Worm (Caenorhabditis elegans) whole organism, midembryonic: ENCODE results near the gene glb-21.

Experiments
- T22C8.4 ChIP-seq: fragments of 200-800 bp; sonication (Bioruptor generic); IDR thresholded peaks from 2 replicates; pipeline ENCODE4 v1.3.6; 2022; ENCODE audit warnings: missing genetic modification characterization, missing compliant biosample characterization
- cog-1 ChIP-seq: sonication (generic microtip); optimal IDR thresholded peaks from 2 replicates; lab custom pipeline; 2016; ENCODE audit warnings: missing genetic modification characterization, missing compliant biosample characterization
- flt-1 ChIP-seq: fragments of 200-800 bp; sonication (Bioruptor generic); IDR thresholded peaks from 2 replicates; pipeline ENCODE4 v1.3.6; 2022; ENCODE audit warnings: missing genetic modification characterization, missing compliant biosample characterization
- klf-2 ChIP-seq: fragments of 200-800 bp; sonication (Bioruptor generic); conservative IDR thresholded peaks from 2 replicates; pipeline ENCODE4 v1.3.6; 2022; ENCODE audit warnings: missing genetic modification reagents, missing genetic modification characterization, missing compliant biosample characterization
- med-1 ChIP-seq: sonication (generic microtip); optimal IDR thresholded peaks from 2 replicates; lab custom pipeline; 2017; ENCODE audit warnings: missing genetic modification characterization, mild to moderate bottlenecking, missing compliant biosample characterization, antibody characterized with exemption, missing genetic modification reagents; ENCODE audit not compliant: insufficient read depth
- ref-1 ChIP-seq: fragments of 200-800 bp; sonication (Bioruptor generic); conservative IDR thresholded peaks from 2 replicates; pipeline ENCODE4 v1.3.6; 2022; ENCODE audit warnings: missing genetic modification reagents, missing genetic modification characterization, missing compliant biosample characterization
- tab-1 ChIP-seq: fragments of 200-800 bp; sonication (Bioruptor generic); IDR thresholded peaks from 2 replicates; pipeline ENCODE4 v1.3.6; 2022; ENCODE audit warnings: missing genetic modification characterization, missing compliant biosample characterization
- ztf-23 ChIP-seq: fragments of 200-800 bp; sonication (Bioruptor generic); IDR thresholded peaks from 2 replicates; pipeline ENCODE4 v1.3.6; 2022; ENCODE audit warnings: missing genetic modification reagents, missing genetic modification characterization, missing compliant biosample characterization
- ztf-29 ChIP-seq: fragments of 200-800 bp; sonication (Bioruptor generic); IDR thresholded peaks from 2 replicates; pipeline ENCODE4 v1.3.6; 2022; ENCODE audit warnings: missing genetic modification reagents, missing genetic modification characterization, missing compliant biosample characterization

glb-21 gene

ce11 chrIV:10682155-10682749 lies 29.3 kb downstream of the glb-21 start, which contains the start of gene fmo-2:
Gene fmo-2 (plus strand): TSS chrIV:10682524.
- TF ChIP-seq T22C8.4 (no peak), cog-1 (tag; lab: Kevin White, UChicago) (no peak)

DNA sequence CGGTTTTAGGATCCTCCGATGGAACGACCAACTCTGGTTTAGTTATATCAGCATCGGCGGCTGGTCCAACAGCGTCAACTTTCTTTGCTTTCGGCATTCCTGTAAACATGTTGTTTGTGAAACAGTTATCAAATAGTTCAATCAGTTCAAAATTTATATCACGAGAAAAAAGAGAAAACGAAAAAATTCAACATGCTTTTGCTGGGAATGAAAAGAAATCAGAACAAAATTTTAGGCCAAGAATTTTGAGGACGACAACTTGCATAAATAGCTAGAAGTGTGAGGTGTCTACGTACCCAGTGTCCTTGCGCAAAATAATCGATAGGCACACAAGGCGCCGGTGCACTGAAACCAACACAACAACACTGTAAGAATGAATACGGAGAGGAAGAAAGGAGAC lies 31.2 kb downstream of the glb-21 start, which contains the start of gene K08C7.4:
Gene K08C7.4 (minus strand): TSS at position 101 of the 400 bp plus-strand sequence.
- no peak for TF ChIP-seq ref-1 (GFP tag; lab: Robert Waterston, UW)
- no peak for TF ChIP-seq ztf-23 (GFP tag; lab: Robert Waterston, UW)
- TF ChIP-seq flt-1 (GFP tag; lab: Robert Waterston, UW): no peak
- TF ChIP-seq med-1 (GFP tag; lab: Kevin White, UChicago): no peak
- no peak for TF ChIP-seq T22C8.4
- TF ChIP-seq ztf-29: no peak
- no peak for TF ChIP-seq tab-1
- no peak for TF ChIP-seq klf-2 (GFP tag; lab: Robert Waterston, UW)
- TF ChIP-seq cog-1 (tag; lab: Kevin White, UChicago): no peak

ce11 chrIV:10668561-10668960 lies 43.0 kb downstream of the glb-21 start:
- TF ChIP-seq ref-1 (GFP tag; lab: Robert Waterston, UW) (no peak), cog-1 (tag; lab: Kevin White, UChicago) (no peak), flt-1 (GFP tag; lab: Robert Waterston, UW) (no peak), klf-2 (GFP tag; lab: Robert Waterston, UW) (no peak), med-1 (GFP tag; lab: Kevin White, UChicago) (no peak), ztf-29 (no peak), ztf-23 (GFP tag; lab: Robert Waterston, UW) (no peak), tab-1 (no peak), T22C8.4 (no peak)

DNA sequence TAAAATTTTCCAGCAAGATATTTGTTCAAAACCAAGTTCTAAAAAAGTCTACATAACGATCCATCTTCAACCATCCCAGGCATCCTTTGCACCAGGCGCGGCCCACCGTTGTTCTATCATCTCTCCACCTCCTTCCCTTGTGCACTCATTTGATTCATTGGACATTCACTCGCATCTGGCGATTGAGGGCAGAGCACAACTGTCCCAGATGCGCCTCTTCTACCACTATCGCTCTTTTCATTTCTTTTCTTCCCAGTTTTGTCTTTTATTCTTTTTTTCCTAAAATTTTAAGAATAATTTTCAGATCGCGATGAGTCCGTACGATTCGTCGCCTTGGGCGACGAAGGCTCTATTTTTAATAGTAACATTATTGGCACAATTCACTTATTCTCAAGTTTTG lies 45.1 kb downstream of the glb-21 start, which contains the start of gene epi-1:
Gene epi-1 (plus strand): TSS at position 301 of the 400 bp plus-strand sequence.
- TF ChIP-seq ztf-23 (GFP tag; lab: Robert Waterston, UW) (no peak), med-1 (GFP tag; lab: Kevin White, UChicago) (no peak), cog-1 (tag; lab: Kevin White, UChicago) (no peak), flt-1 (GFP tag; lab: Robert Waterston, UW) (no peak), ztf-29 (no peak)

DNA sequence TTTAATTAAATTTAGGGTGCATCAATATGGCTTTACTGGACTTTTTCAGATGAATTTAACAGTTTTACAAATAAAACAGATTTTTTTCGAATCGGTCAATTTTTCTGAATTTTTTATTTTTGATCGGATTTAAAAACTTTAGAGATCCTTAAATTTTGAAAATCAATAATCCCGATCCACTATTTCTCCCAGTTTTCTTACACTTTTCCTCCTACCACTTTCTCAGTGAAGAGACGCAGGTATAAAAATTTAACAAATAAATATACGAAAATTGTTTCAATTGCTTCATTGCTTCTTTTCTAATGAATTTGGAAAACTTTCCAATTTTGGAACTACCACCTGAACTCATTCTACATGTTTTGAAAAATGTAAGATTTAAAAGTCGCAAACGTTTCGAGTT lies 47.5 kb downstream of the glb-21 start, which contains the start of gene K08C7.7:
Gene K08C7.7 (plus strand): TSS at position 301 of the 400 bp plus-strand sequence.
- TF ChIP-seq ztf-23 (GFP tag; lab: Robert Waterston, UW) (no peak), T22C8.4 (no peak), flt-1 (GFP tag; lab: Robert Waterston, UW) (no peak), cog-1 (tag; lab: Kevin White, UChicago) (no peak), ref-1 (GFP tag; lab: Robert Waterston, UW) (no peak), tab-1 (no peak), med-1 (GFP tag; lab: Kevin White, UChicago) (no peak)

ce11 chrIV:10661760-10662159 lies 49.8 kb downstream of the glb-21 start, which contains the start of gene fmo-1:
Gene fmo-1 (plus strand): TSS chrIV:10661857.
- TF ChIP-seq tab-1 (no peak), med-1 (GFP tag; lab: Kevin White, UChicago) (no peak), cog-1 (tag; lab: Kevin White, UChicago) (no peak), flt-1 (GFP tag; lab: Robert Waterston, UW) (no peak), ztf-29 (no peak), ztf-23 (GFP tag; lab: Robert Waterston, UW) (no peak)

DNA sequence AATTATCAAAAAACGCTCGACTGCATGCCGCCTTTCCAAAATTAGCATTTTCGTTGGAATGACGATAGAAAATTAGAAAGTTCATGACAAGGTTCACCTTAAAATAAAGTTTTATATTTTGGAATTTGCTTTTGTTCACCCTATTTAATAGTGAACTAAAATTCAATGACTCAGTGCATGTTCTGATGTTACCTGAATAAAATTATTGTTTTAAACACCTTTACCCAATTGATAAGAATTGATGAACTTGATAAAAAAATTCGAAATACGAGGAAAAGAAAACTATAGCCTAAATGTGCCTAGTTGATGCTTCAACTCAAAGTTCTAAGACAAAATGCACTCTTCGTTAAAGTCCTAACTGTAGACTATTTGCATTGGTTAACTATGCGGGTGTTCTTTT lies 50.5 kb downstream of the glb-21 start:
- no peak for TF ChIP-seq flt-1 (GFP tag; lab: Robert Waterston, UW)
- TF ChIP-seq ref-1 (GFP tag; lab: Robert Waterston, UW): no peak
- TF ChIP-seq tab-1: no peak
- TF ChIP-seq klf-2 (GFP tag; lab: Robert Waterston, UW): no peak
- TF ChIP-seq cog-1 (tag; lab: Kevin White, UChicago): no peak
- no peak for TF ChIP-seq ztf-23 (GFP tag; lab: Robert Waterston, UW)
- TF ChIP-seq ztf-29: no peak
- TF ChIP-seq T22C8.4: no peak
- TF ChIP-seq med-1 (GFP tag; lab: Kevin White, UChicago): no peak
